Worm (Caenorhabditis elegans) whole organism, L1 larva: Measurements from ENCODE around the gene cpna-3.

Experiments
- C16A3.4 ChIP-seq: fragments of 150-350 bp; optimal IDR thresholded peaks from 2 replicates; lab custom pipeline; 2014; ENCODE audit warnings: missing biosample characterization, missing genetic modification characterization
- C34B4.2 ChIP-seq: sonication (generic microtip); optimal IDR thresholded peaks from 2 replicates; lab custom pipeline; 2017; ENCODE audit warnings: mild to moderate bottlenecking, missing genetic modification characterization, missing compliant biosample characterization
- aha-1 ChIP-seq: fragments of 150-350 bp; optimal IDR thresholded peaks from 2 replicates; lab custom pipeline; 2014; ENCODE audit warnings: missing biosample characterization, missing genetic modification characterization
- alr-1 ChIP-seq: fragments of 200-800 bp; sonication (Bioruptor generic); optimal IDR thresholded peaks from 2 replicates; lab custom pipeline; 2018; ENCODE audit warnings: borderline replicate concordance, mild to moderate bottlenecking, missing genetic modification characterization, missing compliant biosample characterization
- ama-1 ChIP-seq: fragments of 150-350 bp; optimal IDR thresholded peaks from 2 replicates; lab custom pipeline; 2014
- blmp-1 ChIP-seq: fragments of 150-350 bp; optimal IDR thresholded peaks from 2 replicates; lab custom pipeline; 2014; ENCODE audit warnings: missing biosample characterization, missing genetic modification characterization
- ceh-8 ChIP-seq: fragments of 200-800 bp; sonication (Bioruptor generic); optimal IDR thresholded peaks from 2 replicates; lab custom pipeline; 2018; ENCODE audit warnings: mild to moderate bottlenecking, missing genetic modification characterization, moderate library complexity, missing compliant biosample characterization
- ceh-88 ChIP-seq: fragments of 200-800 bp; sonication (Bioruptor generic); IDR thresholded peaks from 2 replicates; pipeline ENCODE4 v1.3.6; 2022; ENCODE audit warnings: missing genetic modification characterization, missing compliant biosample characterization
- ceh-90 ChIP-seq: sonication (generic microtip); optimal IDR thresholded peaks from 2 replicates; lab custom pipeline; 2016; ENCODE audit warnings: missing genetic modification characterization, missing compliant biosample characterization
- dsc-1 ChIP-seq: sonication (generic microtip); optimal IDR thresholded peaks from 2 replicates; lab custom pipeline; 2016; ENCODE audit warnings: mild to moderate bottlenecking, missing genetic modification characterization, missing compliant biosample characterization
- efl-1 ChIP-seq, 4 experiments: fragments of 150-350 bp; optimal IDR thresholded peaks in 3 of 4; peaks in 1 of 4; 1 replicate in 1 of 4; 2 replicates in 3 of 4; lab custom pipeline; 2014; ENCODE audit warnings: missing biosample characterization in 2 of 4, missing genetic modification characterization in 2 of 4, missing genetic modification reagents in 2 of 4
- efl-3 ChIP-seq: fragments of 200-800 bp; sonication (Bioruptor generic); optimal IDR thresholded peaks from 2 replicates; lab custom pipeline; 2018; ENCODE audit warnings: mild to moderate bottlenecking, missing genetic modification characterization, missing compliant biosample characterization
- elt-2 ChIP-seq: sonication (generic microtip); optimal IDR thresholded peaks from 2 replicates; lab custom pipeline; 2016; ENCODE audit warnings: missing genetic modification characterization, mild to moderate bottlenecking, inconsistent platforms, missing compliant biosample characterization, missing genetic modification reagents
- fkh-4 ChIP-seq: sonication (generic microtip); optimal IDR thresholded peaks from 2 replicates; lab custom pipeline; 2016; ENCODE audit warnings: missing compliant biosample characterization, missing genetic modification characterization, borderline replicate concordance
- fkh-8 ChIP-seq: sonication (generic microtip); optimal IDR thresholded peaks from 2 replicates; lab custom pipeline; 2016; ENCODE audit warnings: mild to moderate bottlenecking, missing genetic modification characterization, missing compliant biosample characterization
- fos-1 ChIP-seq: fragments of 150-350 bp; optimal IDR thresholded peaks from 2 replicates; lab custom pipeline; 2014; ENCODE audit warnings: missing biosample characterization, missing genetic modification characterization
- grh-1 ChIP-seq: fragments of 200-800 bp; sonication (Bioruptor generic); IDR thresholded peaks from 2 replicates; pipeline ENCODE4 v1.3.6; 2022; ENCODE audit warnings: missing genetic modification reagents, missing genetic modification characterization, missing compliant biosample characterization
- hlh-17 ChIP-seq: fragments of 200-800 bp; sonication (Bioruptor generic); optimal IDR thresholded peaks from 2 replicates; lab custom pipeline; 2018; ENCODE audit warnings: missing genetic modification characterization, mild to moderate bottlenecking, missing compliant biosample characterization, moderate library complexity, borderline replicate concordance
- irx-1 ChIP-seq: sonication (generic microtip); optimal IDR thresholded peaks from 2 replicates; lab custom pipeline; 2016; ENCODE audit warnings: missing genetic modification characterization, missing compliant biosample characterization
- isw-1 ChIP-seq: fragments of 200-800 bp; sonication (Bioruptor generic); IDR thresholded peaks from 2 replicates; pipeline ENCODE4 v1.3.6; 2022; ENCODE audit warnings: missing genetic modification characterization, missing compliant biosample characterization
- jun-1 ChIP-seq: fragments of 150-350 bp; optimal IDR thresholded peaks from 2 replicates; lab custom pipeline; 2014; ENCODE audit warnings: missing biosample characterization, missing genetic modification reagents, missing genetic modification characterization
- lin-13 ChIP-seq: fragments of 150-350 bp; optimal IDR thresholded peaks from 2 replicates; lab custom pipeline; 2014; ENCODE audit warnings: missing biosample characterization, missing genetic modification reagents, missing genetic modification characterization
- lin-15B ChIP-seq: fragments of 150-350 bp; sonication (generic microtip); optimal IDR thresholded peaks from 3 replicates; lab custom pipeline; 2014; ENCODE audit warnings: missing biosample characterization, missing genetic modification characterization
- lin-39 ChIP-seq: fragments of 150-350 bp; optimal IDR thresholded peaks from 2 replicates; lab custom pipeline; 2014; ENCODE audit warnings: missing biosample characterization, missing genetic modification reagents, missing genetic modification characterization
- lir-3 ChIP-seq: sonication (generic microtip); optimal IDR thresholded peaks from 2 replicates; lab custom pipeline; 2016; ENCODE audit warnings: mild to moderate bottlenecking, missing genetic modification characterization, moderate library complexity, missing compliant biosample characterization; ENCODE audit not compliant: poor library complexity
- mef-2 ChIP-seq: fragments of 150-350 bp; optimal IDR thresholded peaks from 2 replicates; lab custom pipeline; 2014; ENCODE audit warnings: missing biosample characterization, missing genetic modification characterization
- nhr-237 ChIP-seq: fragments of 150-350 bp; optimal IDR thresholded peaks from 2 replicates; lab custom pipeline; 2014; ENCODE audit warnings: missing biosample characterization, missing genetic modification characterization
- nhr-28 ChIP-seq: fragments of 150-350 bp; optimal IDR thresholded peaks from 2 replicates; lab custom pipeline; 2014; ENCODE audit warnings: missing biosample characterization, missing genetic modification characterization
- nhr-47 ChIP-seq: sonication (generic microtip); optimal IDR thresholded peaks from 2 replicates; lab custom pipeline; 2016; ENCODE audit warnings: mild to moderate bottlenecking, missing genetic modification characterization, moderate library complexity, missing compliant biosample characterization
- nhr-76 ChIP-seq: sonication (generic microtip); optimal IDR thresholded peaks from 2 replicates; lab custom pipeline; 2017; ENCODE audit warnings: missing biosample characterization, missing genetic modification characterization
- nhr-77 ChIP-seq: fragments of 150-350 bp; optimal IDR thresholded peaks from 2 replicates; lab custom pipeline; 2014; ENCODE audit warnings: missing biosample characterization, missing genetic modification characterization
- nhr-84 ChIP-seq: sonication (generic microtip); optimal IDR thresholded peaks from 2 replicates; lab custom pipeline; 2017; ENCODE audit warnings: missing biosample characterization, missing genetic modification characterization
- nhr-85 ChIP-seq: sonication (generic microtip); peaks from one replicate; lab custom pipeline; 2016; ENCODE audit warnings: missing genetic modification characterization, inconsistent platforms, missing compliant biosample characterization
- nhr-90 ChIP-seq: sonication (generic microtip); optimal IDR thresholded peaks from 2 replicates; lab custom pipeline; 2016; ENCODE audit warnings: mild to moderate bottlenecking, missing genetic modification characterization, missing compliant biosample characterization; ENCODE audit not compliant: poor library complexity
- rnt-1 ChIP-seq: sonication (generic microtip); optimal IDR thresholded peaks from 2 replicates; lab custom pipeline; 2016; ENCODE audit warnings: mild to moderate bottlenecking, missing genetic modification characterization, moderate library complexity, missing compliant biosample characterization
- sox-4 ChIP-seq: sonication (generic microtip); optimal IDR thresholded peaks from 2 replicates; lab custom pipeline; 2016; ENCODE audit warnings: missing genetic modification characterization, missing compliant biosample characterization
- sup-37 ChIP-seq: fragments of 200-800 bp; sonication (Bioruptor generic); optimal IDR thresholded peaks from 2 replicates; lab custom pipeline; 2018; ENCODE audit warnings: mild to moderate bottlenecking, missing genetic modification characterization, missing compliant biosample characterization
- swsn-7 ChIP-seq: sonication (generic microtip); optimal IDR thresholded peaks from 2 replicates; lab custom pipeline; 2016; ENCODE audit warnings: missing genetic modification characterization, missing compliant biosample characterization
- tbx-2 ChIP-seq: sonication (generic microtip); optimal IDR thresholded peaks from 2 replicates; lab custom pipeline; 2016; ENCODE audit warnings: missing genetic modification characterization, missing compliant biosample characterization
- unc-30 ChIP-seq: sonication (generic microtip); optimal IDR thresholded peaks from 2 replicates; lab custom pipeline; 2017; ENCODE audit warnings: missing biosample characterization, missing genetic modification characterization
- unc-98 ChIP-seq: fragments of 200-800 bp; sonication (Bioruptor generic); IDR thresholded peaks from 2 replicates; pipeline ENCODE4 v1.3.6; 2022; ENCODE audit warnings: missing genetic modification characterization, missing compliant biosample characterization
- zip-4 ChIP-seq: fragments of 200-800 bp; sonication (Bioruptor generic); optimal IDR thresholded peaks from 2 replicates; lab custom pipeline; 2018; ENCODE audit warnings: mild to moderate bottlenecking, missing genetic modification characterization, moderate library complexity, missing compliant biosample characterization

The cpna-3 gene

ce11 chrIV:9112019-9112418, 15.4 kb downstream of the cpna-3 start:
- TF ChIP-seq nhr-76 (tag; lab: Kevin White, UChicago) (no peak), elt-2 (tag; lab: Kevin White, UChicago) (peak; percentile 62), ceh-88 (GFP tag; lab: Robert Waterston, UW) (no peak), jun-1 (tag; lab: Kevin White, UChicago) (peak; percentile 29), blmp-1 (tag; lab: Kevin White, UChicago) (peak; percentile 95)

ce11 chrIV:9114078-9114477, 17.4 kb downstream of the cpna-3 start:
- no peak for TF ChIP-seq sox-4 (tag; lab: Kevin White, UChicago)
- no peak for TF ChIP-seq ceh-8 (GFP tag; lab: Kevin White, UChicago)
- TF ChIP-seq ceh-88 (GFP tag; lab: Robert Waterston, UW), result no peak
- TF ChIP-seq nhr-28 (tag; lab: Kevin White, UChicago), result no peak
- no peak for TF ChIP-seq nhr-77
- TF ChIP-seq efl-1 (optimal IDR thresholded peaks at IDR 0.05; lab: Kevin White, UChicago), result no peak
- TF ChIP-seq efl-1 (GFP tag; optimal IDR thresholded peaks at IDR 0.05 in 1 of 2; lab: Kevin White, UChicago), result no peak
- no peak for TF ChIP-seq nhr-85 (tag; lab: Kevin White, UChicago)
- TF ChIP-seq unc-30 (tag; lab: Kevin White, UChicago), result no peak
- TF ChIP-seq ceh-90 (tag; lab: Kevin White, UChicago), result no peak
- TF ChIP-seq hlh-17 (GFP tag; lab: Kevin White, UChicago), result no peak
- TF ChIP-seq grh-1 (GFP tag; lab: Robert Waterston, UW), result no peak
- TF ChIP-seq lin-15B, result no peak

- TF ChIP-seq zip-4 (GFP tag; lab: Kevin White, UChicago), result no peak
- TF ChIP-seq fos-1, result no peak
- no peak for TF ChIP-seq sup-37 (GFP tag; lab: Kevin White, UChicago)
- no peak for TF ChIP-seq rnt-1 (tag; lab: Kevin White, UChicago)
- no peak for TF ChIP-seq aha-1 (tag; lab: Kevin White, UChicago)
- TF ChIP-seq tbx-2 (tag; lab: Kevin White, UChicago), result no peak
- no peak for TF ChIP-seq ceh-90 (tag; lab: Kevin White, UChicago)
- no peak for TF ChIP-seq unc-98 (GFP tag; lab: Robert Waterston, UW)
- TF ChIP-seq efl-1 (optimal IDR thresholded peaks at IDR 0.05; lab: Kevin White, UChicago), result no peak
- peak in 1 of 2 experiments; percentile 46 for TF ChIP-seq efl-1 (GFP tag; optimal IDR thresholded peaks at IDR 0.05 in 1 of 2; lab: Kevin White, UChicago)
- peak; percentile 46 for TF ChIP-seq elt-2 (tag; lab: Kevin White, UChicago)
- no peak for TF ChIP-seq ama-1
- TF ChIP-seq ceh-8 (GFP tag; lab: Kevin White, UChicago), result no peak
- TF ChIP-seq nhr-237, result no peak
Measured at ce11 chrIV:9116452-9116851, 19.8 kb downstream of the cpna-3 start.

ce11 chrIV:9117700-9118099, 21.1 kb downstream of the cpna-3 start:
- TF ChIP-seq swsn-7 (tag; lab: Kevin White, UChicago), result no peak
- no peak for TF ChIP-seq lin-39 (tag; lab: Kevin White, UChicago)
- no peak for TF ChIP-seq alr-1 (tag; lab: Kevin White, UChicago)
- no peak for TF ChIP-seq lir-3
- TF ChIP-seq efl-3, result no peak
- TF ChIP-seq dsc-1 (tag; lab: Kevin White, UChicago), result no peak
- no peak for TF ChIP-seq nhr-47
- no peak for TF ChIP-seq fkh-8 (tag; lab: Kevin White, UChicago)
- no peak for TF ChIP-seq fkh-4 (tag; lab: Kevin White, UChicago)
- no peak for TF ChIP-seq C16A3.4 (tag; lab: Kevin White, UChicago)
- no peak for TF ChIP-seq nhr-90 (tag; lab: Kevin White, UChicago)
- no peak for TF ChIP-seq lin-15B
- no peak for TF ChIP-seq irx-1
- TF ChIP-seq isw-1 (GFP tag; lab: Robert Waterston, UW), result no peak
- no peak for TF ChIP-seq tbx-2 (tag; lab: Kevin White, UChicago)
- TF ChIP-seq nhr-84 (tag; lab: Kevin White, UChicago), result no peak
- TF ChIP-seq C34B4.2, result no peak
- no peak for TF ChIP-seq lin-13 (GFP tag; lab: Kevin White, UChicago)
- TF ChIP-seq ceh-88 (GFP tag; lab: Robert Waterston, UW), result no peak
- TF ChIP-seq mef-2 (tag; lab: Kevin White, UChicago), result no peak
- TF ChIP-seq, all 84 proteins: peak for 0
